Fruit fly (Drosophila melanogaster): ENCODE data around the gene viaf.

viaf gene

dm6 chr3L:12027929-12028328 lies 35.0 kb upstream of the viaf start:
- TF ChIP-seq dsf (GFP tag; optimal IDR thresholded peaks at IDR 0.05; ENCODE audit: borderline replicate concordance) (no peak), br (GFP tag; optimal IDR thresholded peaks at IDR 0.05) (no peak), Dif (GFP tag; optimal IDR thresholded peaks at IDR 0.05; ENCODE audit: partially characterized antibody) (no peak), brk (GFP tag; optimal IDR thresholded peaks at IDR 0.05) (no peak), h (GFP tag; optimal IDR thresholded peaks at IDR 0.05) (no peak), woc (GFP tag; optimal IDR thresholded peaks at IDR 0.05) (no peak), Myc (optimal IDR thresholded peaks at IDR 0.05) (no peak), GATAd (GFP tag; optimal IDR thresholded peaks at IDR 0.05) (no peak), lola (GFP tag; optimal IDR thresholded peaks at IDR 0.05) (no peak), pan (optimal IDR thresholded peaks at IDR 0.05) (no peak)

dm6 chr3L:12024947-12025346 lies 32.0 kb upstream of the viaf start:
- TF ChIP-seq Hr78 (GFP tag; optimal IDR thresholded peaks at IDR 0.05) (no peak), rgr (GFP tag; optimal IDR thresholded peaks at IDR 0.05) (peak; percentile 17), Abd-B (GFP tag; optimal IDR thresholded peaks at IDR 0.05) (no peak), br (GFP tag; optimal IDR thresholded peaks at IDR 0.05) (no peak), Myc (optimal IDR thresholded peaks at IDR 0.05) (no peak), OdsH (GFP tag; optimal IDR thresholded peaks at IDR 0.05) (peak; percentile 11), dmrt93B (GFP tag; optimal IDR thresholded peaks at IDR 0.05) (no peak), h (GFP tag; optimal IDR thresholded peaks at IDR 0.05) (peak; percentile 10), tai (GFP tag; optimal IDR thresholded peaks at IDR 0.05) (no peak), ey (GFP tag; optimal IDR thresholded peaks at IDR 0.05) (no peak), foxo (GFP tag; optimal IDR thresholded peaks at IDR 0.05) (peak in 1 of 2 experiments; percentile 14), N (GFP tag; optimal IDR thresholded peaks at IDR 0.05) (no peak), fru (GFP tag; optimal IDR thresholded peaks at IDR 0.05) (peak; percentile 16), Vsx2 (GFP tag; optimal IDR thresholded peaks at IDR 0.05; ENCODE audit: partially characterized antibody) (no peak), jim (GFP tag; optimal IDR thresholded peaks at IDR 0.05) (no peak), brk (GFP tag; optimal IDR thresholded peaks at IDR 0.05) (no peak), Dif (GFP tag; optimal IDR thresholded peaks at IDR 0.05; ENCODE audit: partially characterized antibody) (no peak), dsf (GFP tag; optimal IDR thresholded peaks at IDR 0.05; ENCODE audit: borderline replicate concordance) (no peak)

dm6 chr3L:12023137-12023792 lies 30.3 kb upstream of the viaf start:
- no peak for TF ChIP-seq Hr83 (GFP tag; optimal IDR thresholded peaks at IDR 0.05; ENCODE audit: poor library complexity, severe bottlenecking)
- no peak for TF ChIP-seq N (GFP tag; optimal IDR thresholded peaks at IDR 0.05)
- TF ChIP-seq CG9705 (GFP tag; optimal IDR thresholded peaks at IDR 0.05): no peak
- TF ChIP-seq psq (GFP tag; optimal IDR thresholded peaks at IDR 0.05): no peak
- no peak for TF ChIP-seq Abd-B (GFP tag; optimal IDR thresholded peaks at IDR 0.05)
- no peak for TF ChIP-seq GATAd (GFP tag; optimal IDR thresholded peaks at IDR 0.05)
- no peak for TF ChIP-seq rgr (GFP tag; optimal IDR thresholded peaks at IDR 0.05)
- no peak for TF ChIP-seq h (GFP tag; optimal IDR thresholded peaks at IDR 0.05)
- TF ChIP-seq dsf (GFP tag; optimal IDR thresholded peaks at IDR 0.05; ENCODE audit: borderline replicate concordance): no peak
- no peak for TF ChIP-seq pan (optimal IDR thresholded peaks at IDR 0.05)
- no peak for TF ChIP-seq woc (GFP tag; optimal IDR thresholded peaks at IDR 0.05)
- no peak for TF ChIP-seq Dif (GFP tag; optimal IDR thresholded peaks at IDR 0.05; ENCODE audit: partially characterized antibody)
- no peak for TF ChIP-seq tai (GFP tag; optimal IDR thresholded peaks at IDR 0.05)
- TF ChIP-seq lola (GFP tag; optimal IDR thresholded peaks at IDR 0.05): no peak
- TF ChIP-seq Mio (GFP tag; optimal IDR thresholded peaks at IDR 0.05): no peak
- no peak for TF ChIP-seq Sp1 (GFP tag; optimal IDR thresholded peaks at IDR 0.05)
- TF ChIP-seq Myc (optimal IDR thresholded peaks at IDR 0.05): no peak

- no peak for TF ChIP-seq dsf (GFP tag; optimal IDR thresholded peaks at IDR 0.05; ENCODE audit: borderline replicate concordance)
- TF ChIP-seq rgr (GFP tag; optimal IDR thresholded peaks at IDR 0.05): no peak
- TF ChIP-seq Myc (optimal IDR thresholded peaks at IDR 0.05): peak; percentile 40
Observed at dm6 chr3L:12021903-12022302, 28.9 kb upstream of the viaf start.

- peak in 1 of 2 experiments; percentile 55 for TF ChIP-seq foxo (GFP tag; optimal IDR thresholded peaks at IDR 0.05)
- peak; percentile 59 for TF ChIP-seq psq (GFP tag; optimal IDR thresholded peaks at IDR 0.05)
- no peak for TF ChIP-seq Hnf4 (GFP tag; optimal IDR thresholded peaks at IDR 0.05)
- TF ChIP-seq lola (GFP tag; optimal IDR thresholded peaks at IDR 0.05): no peak
- peak; percentile 72 for TF ChIP-seq HLH106 (tag; optimal IDR thresholded peaks at IDR 0.05)
- TF ChIP-seq dsf (GFP tag; optimal IDR thresholded peaks at IDR 0.05; ENCODE audit: borderline replicate concordance): no peak
- no peak for TF ChIP-seq Myc (optimal IDR thresholded peaks at IDR 0.05)
- TF ChIP-seq GATAd (GFP tag; optimal IDR thresholded peaks at IDR 0.05): no peak
- TF ChIP-seq Rel (GFP tag; optimal IDR thresholded peaks at IDR 0.05): no peak
- TF ChIP-seq Rel (tag; optimal IDR thresholded peaks at IDR 0.05): peak; percentile 24
- TF ChIP-seq CrebA (GFP tag; optimal IDR thresholded peaks at IDR 0.05; ENCODE audit: borderline replicate concordance): no peak
- TF ChIP-seq br (GFP tag; optimal IDR thresholded peaks at IDR 0.05): no peak
- TF ChIP-seq dmrt93B (GFP tag; optimal IDR thresholded peaks at IDR 0.05): peak; percentile 41
- no peak for TF ChIP-seq Abd-B (GFP tag; optimal IDR thresholded peaks at IDR 0.05)
- no peak for TF ChIP-seq Hr83 (GFP tag; optimal IDR thresholded peaks at IDR 0.05; ENCODE audit: poor library complexity, severe bottlenecking)
- no peak for TF ChIP-seq Dfd (GFP tag; optimal IDR thresholded peaks at IDR 0.05)
- no peak for TF ChIP-seq Vsx2 (GFP tag; optimal IDR thresholded peaks at IDR 0.05; ENCODE audit: partially characterized antibody)
- no peak for TF ChIP-seq jim (GFP tag; optimal IDR thresholded peaks at IDR 0.05)
- TF ChIP-seq Dif (GFP tag; optimal IDR thresholded peaks at IDR 0.05; ENCODE audit: partially characterized antibody): no peak
- peak; percentile 15 for TF ChIP-seq sage (GFP tag; optimal IDR thresholded peaks at IDR 0.05)
- TF ChIP-seq ey (GFP tag; optimal IDR thresholded peaks at IDR 0.05): peak; percentile 12
- no peak for TF ChIP-seq woc (GFP tag; optimal IDR thresholded peaks at IDR 0.05)
- no peak for TF ChIP-seq Mio (GFP tag; optimal IDR thresholded peaks at IDR 0.05)
- TF ChIP-seq CG32264 (GFP tag; optimal IDR thresholded peaks at IDR 0.05): no peak
- TF ChIP-seq tai (GFP tag; optimal IDR thresholded peaks at IDR 0.05): no peak
- TF ChIP-seq Jra (GFP tag; optimal IDR thresholded peaks at IDR 0.05): no peak
- TF ChIP-seq brk (GFP tag; optimal IDR thresholded peaks at IDR 0.05): peak; percentile 11
- peak; percentile 49 for TF ChIP-seq OdsH (GFP tag; optimal IDR thresholded peaks at IDR 0.05)
- TF ChIP-seq N (GFP tag; optimal IDR thresholded peaks at IDR 0.05): no peak
- no peak for TF ChIP-seq pan (optimal IDR thresholded peaks at IDR 0.05)
Observed at dm6 chr3L:12016186-12016585, 23.2 kb upstream of the viaf start.

Data from whole organism, wandering third instar larva.